Worm (Caenorhabditis elegans) whole organism, young adult: ENCODE measurements around the gene B0416.7.

Source experiments
- F49E8.2 ChIP-seq: sonication (generic microtip); optimal IDR thresholded peaks from 3 replicates; lab custom pipeline; 2017; ENCODE audit warnings: missing genetic modification characterization, mild to moderate bottlenecking, missing compliant biosample characterization, antibody characterized with exemption, moderate library complexity; ENCODE audit not compliant: insufficient read depth
- Y79H2A.3 ChIP-seq: fragments of 200-800 bp; sonication (Bioruptor generic); conservative IDR thresholded peaks from 2 replicates; pipeline ENCODE4 v1.3.6; 2022; ENCODE audit warnings: missing genetic modification reagents, missing genetic modification characterization, missing compliant biosample characterization
- nfyb-1 ChIP-seq: fragments of 200-800 bp; sonication (Bioruptor generic); IDR thresholded peaks from 2 replicates; pipeline ENCODE4 v1.3.6; 2022; ENCODE audit warnings: missing genetic modification reagents, missing genetic modification characterization, missing compliant biosample characterization
- nhr-120 ChIP-seq: fragments of 200-800 bp; sonication (Bioruptor generic); IDR thresholded peaks from 2 replicates; pipeline ENCODE4 v1.3.6; 2022; ENCODE audit warnings: missing genetic modification characterization, missing compliant biosample characterization
- snpc-4 ChIP-seq, 5 experiments: fragments of 150-350 bp in 1 of 5; sonication (generic microtip) in 4 of 5; optimal IDR thresholded peaks; 2 replicates each; lab custom pipeline; 2014 to 2018; ENCODE audit warnings: missing genetic modification characterization in 5 of 5, missing biosample characterization in 3 of 5, antibody characterized with exemption in 2 of 5, mild to moderate bottlenecking in 2 of 5, missing compliant biosample characterization in 2 of 5, missing genotype in 2 of 5, moderate library complexity in 2 of 5, missing genetic modification reagents in 1 of 5
- unc-62 ChIP-seq: fragments of 150-350 bp; optimal IDR thresholded peaks from 2 replicates; lab custom pipeline; 2014; ENCODE audit warnings: missing biosample characterization, missing genetic modification reagents, missing genetic modification characterization
- ztf-18 ChIP-seq: sonication (generic microtip); optimal IDR thresholded peaks from 2 replicates; lab custom pipeline; 2016; ENCODE audit warnings: missing genotype, mild to moderate bottlenecking, missing genetic modification characterization, missing compliant biosample characterization

- TF ChIP-seq nfyb-1 (GFP tag; lab: Robert Waterston, UW) (no peak), F49E8.2 (no peak), unc-62 (GFP tag; lab: Kevin White, UChicago) (no peak), snpc-4 (GFP tag; optimal IDR thresholded peaks at IDR 0.05; lab: Kevin White, UChicago) (no peak), snpc-4 (tag; optimal IDR thresholded peaks at IDR 0.05; lab: Kevin White, UChicago) (no peak), ztf-18 (tag; lab: Kevin White, UChicago) (no peak), Y79H2A.3 (no peak), nhr-120 (GFP tag; lab: Robert Waterston, UW) (no peak)
Observed at ce11 chrX:9336227-9336626, 38.5 kb upstream of the B0416.7 start.
